Fruit fly (Drosophila melanogaster): ENCODE data around the gene AIF.

Gene AIF

DNA sequence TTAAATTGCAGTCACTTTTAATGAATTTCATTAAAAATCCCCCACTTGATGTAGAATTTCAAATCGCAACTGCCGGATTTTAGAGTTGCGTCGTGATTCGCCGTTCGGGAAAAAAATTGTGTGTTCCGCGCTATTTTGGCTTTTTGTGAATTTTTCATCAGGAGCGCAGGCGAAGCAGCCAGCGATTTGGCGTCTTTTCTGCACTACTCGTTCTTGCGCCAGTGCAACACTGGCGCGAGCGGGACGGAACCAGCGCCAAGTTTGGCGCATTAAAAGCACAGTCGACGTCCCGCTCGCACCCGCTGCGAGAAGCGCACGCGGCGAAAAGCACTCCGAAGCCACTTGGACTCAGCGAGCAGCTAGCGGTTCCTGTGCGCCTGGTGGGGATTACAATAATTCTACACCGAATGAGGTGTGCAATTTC is 41.8 kb downstream of the AIF start:
- no peak for TF ChIP-seq h (optimal IDR thresholded peaks at IDR 0.05)
- TF ChIP-seq ttk (optimal IDR thresholded peaks at IDR 0.05) = no peak
- no peak for TF ChIP-seq Myc (optimal IDR thresholded peaks at IDR 0.05)
- TF ChIP-seq insv (optimal IDR thresholded peaks at IDR 0.05) = no peak
- TF ChIP-seq Sin3A (optimal IDR thresholded peaks at IDR 0.05) = no peak
- TF ChIP-seq psq (optimal IDR thresholded peaks at IDR 0.05) = no peak

DNA sequence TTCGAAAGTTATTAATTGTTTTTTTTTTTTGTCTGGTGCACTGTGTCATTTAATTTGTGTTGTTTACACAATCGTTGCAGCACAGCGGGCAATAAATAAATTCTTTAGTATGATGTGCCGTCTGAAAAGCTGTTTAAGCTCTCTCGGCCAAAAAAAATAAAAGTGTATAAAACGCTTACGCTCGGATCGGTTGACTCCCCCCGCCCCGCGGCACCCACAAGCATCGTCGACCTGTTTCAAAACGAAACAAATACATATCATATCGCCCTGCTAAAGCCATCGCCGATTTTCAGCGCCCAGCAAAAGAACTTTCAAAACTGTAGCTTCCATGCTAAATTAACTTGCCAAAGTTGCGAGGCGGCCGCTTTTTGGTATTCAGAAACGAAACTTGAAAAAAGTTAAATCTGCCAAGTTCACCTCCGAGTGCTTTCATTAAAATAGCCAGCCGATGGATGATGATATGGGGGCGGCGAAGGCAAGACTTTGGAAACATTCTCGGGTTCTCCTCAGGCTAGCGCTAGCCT is 42.8 kb downstream of the AIF start:
- TF ChIP-seq Myc (optimal IDR thresholded peaks at IDR 0.05) = no peak
- TF ChIP-seq h (optimal IDR thresholded peaks at IDR 0.05) = peak; percentile 32
- peak; percentile 22 for TF ChIP-seq insv (optimal IDR thresholded peaks at IDR 0.05)
- TF ChIP-seq Sin3A (optimal IDR thresholded peaks at IDR 0.05) = no peak
- no peak for TF ChIP-seq psq (optimal IDR thresholded peaks at IDR 0.05)

dm6 chr2L:2195328-2195727 is 43.8 kb downstream of the AIF start:
- TF ChIP-seq h (optimal IDR thresholded peaks at IDR 0.05) = no peak
- no peak for TF ChIP-seq Myc (optimal IDR thresholded peaks at IDR 0.05)
- no peak for TF ChIP-seq Sin3A (optimal IDR thresholded peaks at IDR 0.05)
- no peak for TF ChIP-seq psq (optimal IDR thresholded peaks at IDR 0.05)
- TF ChIP-seq ttk (optimal IDR thresholded peaks at IDR 0.05) = no peak
- no peak for TF ChIP-seq insv (optimal IDR thresholded peaks at IDR 0.05)

dm6 chr2L:2196590-2197474 is 45.3 kb downstream of the AIF start:
- TF ChIP-seq psq (optimal IDR thresholded peaks at IDR 0.05) (no peak), h (optimal IDR thresholded peaks at IDR 0.05) (no peak), Sin3A (optimal IDR thresholded peaks at IDR 0.05) (no peak), Myc (optimal IDR thresholded peaks at IDR 0.05) (no peak), ttk (optimal IDR thresholded peaks at IDR 0.05) (no peak), insv (optimal IDR thresholded peaks at IDR 0.05) (no peak)

dm6 chr2L:2197475-2198118 is 46.0 kb downstream of the AIF start, which contains the start of gene COX7AL2:
Gene COX7AL2, minus strand, starts transcription at chr2L:2197912.
- TF ChIP-seq Sin3A (optimal IDR thresholded peaks at IDR 0.05) = no peak
- no peak for TF ChIP-seq psq (optimal IDR thresholded peaks at IDR 0.05)
- no peak for TF ChIP-seq insv (optimal IDR thresholded peaks at IDR 0.05)
- TF ChIP-seq ttk (optimal IDR thresholded peaks at IDR 0.05) = no peak
- no peak for TF ChIP-seq h (optimal IDR thresholded peaks at IDR 0.05)
- TF ChIP-seq Myc (optimal IDR thresholded peaks at IDR 0.05) = no peak

DNA sequence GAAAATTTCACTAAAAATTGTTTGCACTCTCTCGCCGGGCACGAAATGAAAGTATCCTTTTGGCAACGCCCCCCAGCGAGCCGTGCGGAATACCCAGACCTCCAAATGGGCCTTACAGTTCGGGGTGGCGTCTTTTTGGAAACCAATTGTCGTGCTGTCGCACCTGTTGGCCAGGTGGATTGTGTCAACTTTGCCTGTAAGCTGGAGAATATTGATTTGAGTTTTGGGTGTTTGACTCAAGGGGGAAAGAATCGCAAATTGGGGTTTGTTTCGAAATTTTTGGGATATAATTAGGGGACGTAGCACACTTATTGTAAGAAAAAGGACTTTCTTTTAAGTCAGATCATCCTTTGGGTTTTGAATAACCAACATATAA is 46.6 kb downstream of the AIF start:
- TF ChIP-seq psq (optimal IDR thresholded peaks at IDR 0.05) = no peak
- no peak for TF ChIP-seq ttk (optimal IDR thresholded peaks at IDR 0.05)
- no peak for TF ChIP-seq h (optimal IDR thresholded peaks at IDR 0.05)
- TF ChIP-seq insv (optimal IDR thresholded peaks at IDR 0.05) = no peak
- TF ChIP-seq Myc (optimal IDR thresholded peaks at IDR 0.05) = no peak
- TF ChIP-seq Sin3A (optimal IDR thresholded peaks at IDR 0.05) = no peak

- TF ChIP-seq h (optimal IDR thresholded peaks at IDR 0.05) (no peak), insv (optimal IDR thresholded peaks at IDR 0.05) (no peak), ttk (optimal IDR thresholded peaks at IDR 0.05) (no peak), psq (optimal IDR thresholded peaks at IDR 0.05) (no peak), Sin3A (optimal IDR thresholded peaks at IDR 0.05) (no peak), Myc (optimal IDR thresholded peaks at IDR 0.05) (no peak)
Observed at dm6 chr2L:2198613-2199432, 47.3 kb downstream of the AIF start.

DNA sequence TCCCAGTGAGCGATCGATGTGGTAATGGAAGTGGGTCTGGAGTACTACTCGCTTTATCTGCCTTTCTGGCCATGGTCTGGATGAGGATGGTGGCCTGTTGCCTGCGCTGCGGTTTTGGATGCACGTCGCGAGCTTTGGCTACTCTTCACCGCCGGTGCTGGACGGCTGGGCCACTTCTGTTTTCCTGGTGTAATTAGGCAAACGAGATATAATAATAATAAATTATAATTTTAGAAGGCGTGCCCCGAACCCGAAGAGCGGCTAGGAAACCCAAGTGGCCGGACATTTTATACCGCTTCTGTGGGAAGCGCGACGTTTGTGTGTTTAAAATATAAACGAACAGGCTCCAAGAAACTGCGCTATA is 47.9 kb downstream of the AIF start:
- TF ChIP-seq insv (optimal IDR thresholded peaks at IDR 0.05) = no peak
- TF ChIP-seq psq (optimal IDR thresholded peaks at IDR 0.05) = no peak
- no peak for TF ChIP-seq ttk (optimal IDR thresholded peaks at IDR 0.05)
- no peak for TF ChIP-seq h (optimal IDR thresholded peaks at IDR 0.05)
- no peak for TF ChIP-seq Sin3A (optimal IDR thresholded peaks at IDR 0.05)
- no peak for TF ChIP-seq Myc (optimal IDR thresholded peaks at IDR 0.05)

- TF ChIP-seq Myc (optimal IDR thresholded peaks at IDR 0.05) = no peak
- no peak for TF ChIP-seq psq (optimal IDR thresholded peaks at IDR 0.05)
- no peak for TF ChIP-seq ttk (optimal IDR thresholded peaks at IDR 0.05)
- TF ChIP-seq insv (optimal IDR thresholded peaks at IDR 0.05) = no peak
- no peak for TF ChIP-seq h (optimal IDR thresholded peaks at IDR 0.05)
- no peak for TF ChIP-seq Sin3A (optimal IDR thresholded peaks at IDR 0.05)
Observed at dm6 chr2L:2200136-2201036, 48.8 kb downstream of the AIF start.

dm6 chr2L:2201107-2201561 is 49.6 kb downstream of the AIF start:
- no peak for TF ChIP-seq h (optimal IDR thresholded peaks at IDR 0.05)

Data from Kc167 (cell line).